Fruit fly (Drosophila melanogaster) whole organism, pupa: ENCODE measurements around the gene CG6912.

ENCODE experiments used
- CG10348 ChIP-seq: fragments of 200-800 bp; sonication (Bioruptor generic); IDR thresholded peaks from 2 replicates; pipeline ENCODE4 v1.3.6; 2022; ENCODE audit warnings: missing biosample characterization, missing genetic modification characterization
- CG12605 ChIP-seq: fragments of 200-800 bp; sonication (Bioruptor generic); IDR thresholded peaks from 2 replicates; pipeline ENCODE4 v1.3.6; 2022; ENCODE audit warnings: missing biosample characterization, missing genetic modification characterization
- CG13204 ChIP-seq: fragments of 200-800 bp; sonication (Bioruptor generic); optimal IDR thresholded peaks from 2 replicates; lab custom pipeline; 2018; ENCODE audit warnings: missing biosample characterization, mild to moderate bottlenecking, missing genetic modification characterization, moderate library complexity
- CG14655 ChIP-seq: fragments of 200-800 bp; sonication (Bioruptor generic); optimal IDR thresholded peaks from 3 replicates; lab custom pipeline; 2017; ENCODE audit warnings: mild to moderate bottlenecking, missing biosample characterization, missing genetic modification reagents, missing genetic modification characterization
- CG15710 ChIP-seq: fragments of 200-800 bp; sonication (Bioruptor generic); optimal IDR thresholded peaks from 2 replicates; lab custom pipeline; 2018; ENCODE audit warnings: missing biosample characterization, mild to moderate bottlenecking, missing genetic modification characterization, moderate library complexity
- CG17806 ChIP-seq: fragments of 200-800 bp; sonication (Bioruptor generic); optimal IDR thresholded peaks from 2 replicates; lab custom pipeline; 2018; ENCODE audit warnings: missing biosample characterization, mild to moderate bottlenecking, missing genetic modification characterization, moderate library complexity
- CG32121 ChIP-seq: fragments of 200-800 bp; sonication (Bioruptor generic); IDR thresholded peaks from 2 replicates; pipeline ENCODE4 v1.3.6; 2022; ENCODE audit warnings: missing biosample characterization, missing genetic modification characterization
- CG34367 ChIP-seq: fragments of 200-800 bp; sonication (Bioruptor generic); optimal IDR thresholded peaks from 2 replicates; lab custom pipeline; 2018; ENCODE audit warnings: missing biosample characterization, mild to moderate bottlenecking, missing genetic modification characterization
- CG4496 ChIP-seq: fragments of 200-800 bp; sonication (Bioruptor generic); IDR thresholded peaks from 3 replicates; pipeline ENCODE4 v1.3.6; 2022; ENCODE audit warnings: missing biosample characterization, missing genetic modification characterization
- CG8159 ChIP-seq: fragments of 200-800 bp; sonication (Bioruptor generic); optimal IDR thresholded peaks from 3 replicates; lab custom pipeline; 2018; ENCODE audit warnings: missing biosample characterization, mild to moderate bottlenecking, missing genetic modification characterization, moderate library complexity
- CG8301 ChIP-seq: fragments of 200-800 bp; sonication (Bioruptor generic); optimal IDR thresholded peaks from 2 replicates; lab custom pipeline; 2018; ENCODE audit warnings: missing biosample characterization, mild to moderate bottlenecking, missing genetic modification characterization
- CG9948 ChIP-seq: fragments of 200-800 bp; sonication (Bioruptor generic); optimal IDR thresholded peaks from 2 replicates; lab custom pipeline; 2018; ENCODE audit warnings: missing biosample characterization, mild to moderate bottlenecking, missing genetic modification characterization, moderate library complexity
- D1 ChIP-seq: fragments of 200-800 bp; sonication (Bioruptor generic); optimal IDR thresholded peaks from 2 replicates; lab custom pipeline; 2018; ENCODE audit warnings: missing biosample characterization, mild to moderate bottlenecking, missing genetic modification characterization, moderate library complexity
- EcR ChIP-seq: fragments of 200-800 bp; sonication (Bioruptor generic); optimal IDR thresholded peaks from 3 replicates; lab custom pipeline; 2019; ENCODE audit warnings: missing biosample characterization, missing genetic modification characterization, mild to moderate bottlenecking, moderate library complexity, missing genetic modification reagents
- Ets98B ChIP-seq: fragments of 200-800 bp; sonication (Bioruptor generic); IDR thresholded peaks from 2 replicates; pipeline ENCODE4 v1.3.6; 2022; ENCODE audit warnings: missing biosample characterization, missing genetic modification characterization
- Pif1A ChIP-seq: fragments of 200-800 bp; sonication (Bioruptor generic); optimal IDR thresholded peaks from 3 replicates; lab custom pipeline; 2016; ENCODE audit warnings: missing biosample characterization, missing genetic modification characterization
- Pif1B ChIP-seq: fragments of 200-800 bp; sonication (Bioruptor generic); optimal IDR thresholded peaks from 3 replicates; lab custom pipeline; 2016; ENCODE audit warnings: missing biosample characterization, missing genetic modification characterization
- Snoo ChIP-seq: fragments of 200-800 bp; sonication (Bioruptor generic); optimal IDR thresholded peaks from 3 replicates; lab custom pipeline; 2017; ENCODE audit warnings: missing biosample characterization, mild to moderate bottlenecking, missing genetic modification characterization, inconsistent platforms
- fd96Ca ChIP-seq: fragments of 200-800 bp; sonication (Bioruptor generic); IDR thresholded peaks from 3 replicates; pipeline ENCODE4 v1.3.6; 2022; ENCODE audit warnings: missing biosample characterization, missing genetic modification characterization
- gl ChIP-seq: fragments of 200-800 bp; sonication (Bioruptor generic); optimal IDR thresholded peaks from 2 replicates; lab custom pipeline; 2018; ENCODE audit warnings: missing biosample characterization, mild to moderate bottlenecking, missing genetic modification characterization
- rn ChIP-seq: fragments of 200-800 bp; sonication (Bioruptor generic); IDR thresholded peaks from 2 replicates; pipeline ENCODE4 v1.3.6; 2022; ENCODE audit warnings: missing biosample characterization, missing genetic modification characterization

CG6912 gene

DNA sequence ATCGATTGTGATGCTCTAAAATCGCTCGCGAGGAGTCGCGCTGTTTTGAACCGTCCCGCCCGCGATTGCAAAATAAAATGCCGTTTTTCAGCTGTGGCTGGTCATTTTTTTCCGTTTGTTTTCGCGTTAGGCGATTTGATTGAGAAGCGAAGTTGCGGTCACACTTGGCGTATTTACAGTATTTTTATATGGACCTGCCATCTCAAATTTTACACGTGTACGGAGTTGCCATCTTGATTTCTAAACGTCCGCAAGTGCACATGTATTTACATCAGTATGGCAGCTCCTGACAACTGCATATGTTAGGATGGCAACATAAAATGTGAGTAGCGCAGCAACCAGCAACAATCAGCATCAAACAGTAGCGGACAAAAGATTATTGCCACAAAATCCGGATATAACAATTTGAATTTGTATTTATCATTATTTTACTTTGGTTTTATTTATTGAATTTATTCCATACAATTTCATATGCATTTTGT lies 41.2 kb downstream of the CG6912 start, which contains the start of gene CG6966:
TSS of gene CG6966 (minus strand) at position 82 of the 482 bp plus-strand sequence.
- TF ChIP-seq rn (GFP tag; lab: Robert Waterston, UW) (no peak), CG15710 (tag; lab: Kevin White, UChicago) (peak; percentile 74), CG32121 (GFP tag; lab: Robert Waterston, UW) (no peak), CG4496 (no peak), gl (peak; percentile 25), EcR (GFP tag; lab: Kevin White, UChicago) (peak; percentile 29), Pif1A (GFP tag; lab: Kevin White, UChicago) (no peak), CG12605 (GFP tag; lab: Robert Waterston, UW) (no peak), D1 (peak; percentile 77), Ets98B (GFP tag; lab: Robert Waterston, UW) (no peak), Snoo (tag; lab: Kevin White, UChicago) (peak; percentile 83), CG34367 (tag; lab: Kevin White, UChicago) (peak; percentile 87), CG10348 (no peak), CG17806 (peak; percentile 36), CG8301 (tag; lab: Kevin White, UChicago) (no peak), CG9948 (tag; lab: Kevin White, UChicago) (peak; percentile 30), CG8159 (tag; lab: Kevin White, UChicago) (peak; percentile 53), CG14655 (GFP tag; lab: Kevin White, UChicago) (no peak), Pif1B (no peak), fd96Ca (no peak), CG13204 (GFP tag; lab: Kevin White, UChicago) (peak; percentile 21)

DNA sequence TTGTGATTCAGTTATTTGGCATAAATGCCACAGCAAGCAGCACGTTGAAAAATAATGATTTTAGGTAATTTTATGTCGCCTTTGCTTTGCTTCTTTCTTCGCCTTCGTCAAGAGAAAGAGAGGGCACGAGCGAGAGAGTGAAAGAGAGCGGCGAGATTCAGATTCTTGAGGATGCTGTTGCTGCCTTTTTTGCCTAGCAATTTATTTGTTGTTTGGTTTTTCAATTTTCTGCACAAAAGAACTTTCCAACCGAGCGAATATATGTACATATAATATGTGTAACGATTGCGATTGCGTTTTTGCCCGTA lies 41.9 kb downstream of the CG6912 start:
- TF ChIP-seq gl (no peak), Ets98B (GFP tag; lab: Robert Waterston, UW) (no peak), CG14655 (GFP tag; lab: Kevin White, UChicago) (no peak), CG13204 (GFP tag; lab: Kevin White, UChicago) (no peak), CG8301 (tag; lab: Kevin White, UChicago) (no peak), D1 (no peak), Snoo (tag; lab: Kevin White, UChicago) (no peak), rn (GFP tag; lab: Robert Waterston, UW) (no peak), CG34367 (tag; lab: Kevin White, UChicago) (no peak), CG10348 (no peak), CG12605 (GFP tag; lab: Robert Waterston, UW) (no peak), Pif1B (no peak), Pif1A (GFP tag; lab: Kevin White, UChicago) (no peak), EcR (GFP tag; lab: Kevin White, UChicago) (no peak), CG8159 (tag; lab: Kevin White, UChicago) (no peak)

DNA sequence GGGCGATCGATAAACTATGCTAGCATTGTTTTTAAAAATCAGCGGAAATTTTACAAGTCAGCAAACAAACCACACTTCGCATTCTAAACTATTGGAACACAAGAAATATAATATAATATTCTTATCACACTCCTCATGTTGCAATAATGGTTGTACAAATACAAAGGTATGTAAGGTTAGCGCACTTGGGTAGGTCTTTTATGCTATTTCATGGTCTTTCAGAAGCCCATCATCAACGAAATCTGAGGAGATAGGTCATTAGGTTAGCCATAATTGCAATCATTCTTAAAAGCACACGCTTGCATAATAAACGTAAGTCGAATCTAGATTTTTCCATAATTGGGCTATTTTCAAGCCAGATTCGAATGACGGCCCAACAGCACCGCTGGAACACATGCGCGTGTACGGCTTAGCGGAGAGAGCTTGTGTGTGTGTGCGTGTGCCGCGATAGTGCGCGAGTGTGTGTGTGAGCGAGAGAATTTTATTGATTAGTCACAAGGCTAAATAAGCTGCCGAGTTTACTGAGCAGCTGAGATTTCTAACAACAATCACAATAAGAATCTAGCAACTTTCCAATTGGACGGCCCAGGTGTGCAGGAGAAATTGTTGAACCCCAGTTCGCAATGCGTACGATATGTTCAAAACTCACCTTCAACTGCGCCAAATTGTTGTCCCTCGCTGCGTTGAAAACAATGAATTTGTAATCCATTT lies 42.4 kb downstream of the CG6912 start:
- TF ChIP-seq CG12605 (GFP tag; lab: Robert Waterston, UW) (no peak), Pif1A (GFP tag; lab: Kevin White, UChicago) (no peak), CG8159 (tag; lab: Kevin White, UChicago) (peak; percentile 3), Snoo (tag; lab: Kevin White, UChicago) (peak; percentile 15), CG17806 (no peak), CG13204 (GFP tag; lab: Kevin White, UChicago) (no peak), Ets98B (GFP tag; lab: Robert Waterston, UW) (no peak), EcR (GFP tag; lab: Kevin White, UChicago) (no peak), fd96Ca (no peak), CG15710 (tag; lab: Kevin White, UChicago) (no peak), CG9948 (tag; lab: Kevin White, UChicago) (no peak), CG8301 (tag; lab: Kevin White, UChicago) (no peak), gl (no peak), Pif1B (no peak), CG4496 (no peak), CG14655 (GFP tag; lab: Kevin White, UChicago) (peak; percentile 30), D1 (no peak), rn (GFP tag; lab: Robert Waterston, UW) (no peak), CG10348 (no peak), CG32121 (GFP tag; lab: Robert Waterston, UW) (no peak), CG34367 (tag; lab: Kevin White, UChicago) (no peak)

DNA sequence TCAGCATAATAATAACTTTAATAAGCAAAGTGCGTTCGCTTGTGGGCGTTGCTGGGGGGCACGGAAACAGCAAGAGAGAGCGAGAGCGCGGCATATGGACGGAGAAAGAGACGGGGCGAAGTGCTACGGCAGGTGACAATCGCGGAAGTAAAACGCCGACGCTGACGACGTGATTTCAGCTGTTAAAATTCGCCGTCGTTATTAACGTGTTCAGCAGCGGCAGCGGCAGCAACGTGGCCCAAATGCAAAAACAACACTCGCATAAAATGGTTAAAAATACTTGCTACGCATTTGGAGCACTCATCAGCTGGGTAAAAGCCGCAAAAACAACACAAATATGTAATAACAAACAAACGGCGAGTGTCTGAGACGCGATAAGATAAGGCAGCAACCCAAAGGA lies 44.0 kb downstream of the CG6912 start:
- TF ChIP-seq Pif1B (no peak), CG4496 (peak; percentile 13; the same call in 1 of the 3 replicates), Pif1A (GFP tag; lab: Kevin White, UChicago) (no peak)

DNA sequence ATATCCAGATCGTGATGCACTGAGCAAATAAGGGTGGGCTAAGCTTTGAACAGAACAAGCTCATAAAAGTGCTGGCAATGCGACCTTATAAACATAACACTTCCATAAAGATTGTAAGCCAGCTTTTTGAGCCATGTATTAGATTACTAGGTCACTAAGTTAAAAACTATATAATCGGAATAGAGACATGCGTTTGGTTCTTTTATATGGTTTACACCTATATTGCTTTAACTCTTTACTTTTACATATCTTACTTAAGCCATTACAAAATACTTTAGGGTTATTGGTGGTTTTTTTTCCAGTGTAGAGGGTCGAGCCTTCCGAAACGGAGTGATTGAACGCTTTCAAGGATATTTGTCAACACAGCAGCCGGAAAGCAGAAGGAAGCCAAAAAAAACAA lies 44.5 kb downstream of the CG6912 start:
- TF ChIP-seq EcR (GFP tag; lab: Kevin White, UChicago), result peak; percentile 89
- TF ChIP-seq D1, result peak; percentile 49
- TF ChIP-seq CG14655 (GFP tag; lab: Kevin White, UChicago), result peak; percentile 74
- TF ChIP-seq Ets98B (GFP tag; lab: Robert Waterston, UW), result no peak
- peak; percentile 82 for TF ChIP-seq CG9948 (tag; lab: Kevin White, UChicago)
- TF ChIP-seq fd96Ca, result no peak
- TF ChIP-seq CG13204 (GFP tag; lab: Kevin White, UChicago), result peak; percentile 38
- TF ChIP-seq CG34367 (tag; lab: Kevin White, UChicago), result peak; percentile 78
- TF ChIP-seq rn (GFP tag; lab: Robert Waterston, UW), result no peak
- peak; percentile 82 for TF ChIP-seq Pif1A (GFP tag; lab: Kevin White, UChicago)
- no peak for TF ChIP-seq CG10348
- peak; percentile 65 for TF ChIP-seq CG8301 (tag; lab: Kevin White, UChicago)
- TF ChIP-seq CG8159 (tag; lab: Kevin White, UChicago), result peak; percentile 90
- TF ChIP-seq CG4496, result peak; percentile 33; the same call in 1 of the 3 replicates
- peak; percentile 90 for TF ChIP-seq CG15710 (tag; lab: Kevin White, UChicago)
- TF ChIP-seq gl, result peak; percentile 47
- TF ChIP-seq CG32121 (GFP tag; lab: Robert Waterston, UW), result no peak
- peak; percentile 61 for TF ChIP-seq Pif1B
- no peak for TF ChIP-seq CG12605 (GFP tag; lab: Robert Waterston, UW)
- peak; percentile 71 for TF ChIP-seq CG17806
- TF ChIP-seq Snoo (tag; lab: Kevin White, UChicago), result peak; percentile 78
